Worm (Caenorhabditis elegans) whole organism, L4 larva: Measurements from ENCODE around the gene cfap-20.

ENCODE experiments used
- Y105C5A.15 ChIP-seq: fragments of 200-800 bp; sonication (Bioruptor generic); IDR thresholded peaks from 2 replicates; pipeline ENCODE4 v1.3.6; 2022; ENCODE audit warnings: missing genetic modification characterization, missing compliant biosample characterization
- Y5F2A.4 ChIP-seq: fragments of 200-800 bp; sonication (Bioruptor generic); optimal IDR thresholded peaks from 2 replicates; lab custom pipeline; 2018; ENCODE audit warnings: mild to moderate bottlenecking, missing genetic modification characterization, missing compliant biosample characterization
- aha-1 ChIP-seq: fragments of 150-350 bp; peaks from one replicate; lab custom pipeline; 2014; ENCODE audit warnings: missing biosample characterization, missing genetic modification characterization
- arid-1 ChIP-seq: fragments of 200-800 bp; sonication (Bioruptor generic); conservative IDR thresholded peaks from 2 replicates; pipeline ENCODE4 v1.3.6; 2022; ENCODE audit warnings: missing genetic modification reagents, missing genetic modification characterization, missing compliant biosample characterization
- attf-4 ChIP-seq: sonication (generic microtip); optimal IDR thresholded peaks from 3 replicates; lab custom pipeline; 2017; ENCODE audit warnings: missing biosample characterization, missing genetic modification characterization
- ceh-28 ChIP-seq: fragments of 150-350 bp; optimal IDR thresholded peaks from 2 replicates; lab custom pipeline; 2014; ENCODE audit warnings: missing biosample characterization, missing genetic modification reagents, missing genetic modification characterization
- ceh-32 ChIP-seq: sonication (generic microtip); optimal IDR thresholded peaks from 2 replicates; lab custom pipeline; 2016; ENCODE audit warnings: mild to moderate bottlenecking, missing genetic modification characterization, missing compliant biosample characterization; ENCODE audit not compliant: poor library complexity
- ceh-44 ChIP-seq: fragments of 200-800 bp; sonication (Bioruptor generic); IDR thresholded peaks from 2 replicates; pipeline ENCODE4 v1.3.6; 2022; ENCODE audit warnings: missing genetic modification reagents, missing genetic modification characterization, missing compliant biosample characterization
- ctbp-1 ChIP-seq: fragments of 200-800 bp; sonication (Bioruptor generic); IDR thresholded peaks from 2 replicates; pipeline ENCODE4 v1.3.6; 2022; ENCODE audit warnings: missing genetic modification reagents, missing genetic modification characterization, missing compliant biosample characterization
- dmd-8 ChIP-seq: fragments of 200-800 bp; sonication (Bioruptor generic); IDR thresholded peaks from 2 replicates; pipeline ENCODE4 v1.3.6; 2022; ENCODE audit warnings: missing genetic modification characterization, missing compliant biosample characterization
- duxl-1 ChIP-seq: sonication (generic microtip); optimal IDR thresholded peaks from 2 replicates; lab custom pipeline; 2016; ENCODE audit warnings: mild to moderate bottlenecking, missing genetic modification characterization, moderate library complexity, missing compliant biosample characterization; ENCODE audit not compliant: poor library complexity
- egl-43 ChIP-seq: fragments of 200-800 bp; sonication (Bioruptor generic); IDR thresholded peaks from 2 replicates; pipeline ENCODE4 v1.3.6; 2022; ENCODE audit warnings: missing genetic modification reagents, missing genetic modification characterization, missing compliant biosample characterization
- gei-8 ChIP-seq: fragments of 200-800 bp; sonication (Bioruptor generic); optimal IDR thresholded peaks from 2 replicates; lab custom pipeline; 2018; ENCODE audit warnings: mild to moderate bottlenecking, missing genetic modification characterization, missing compliant biosample characterization
- hif-1 ChIP-seq, 2 experiments: sonication (generic microtip); optimal IDR thresholded peaks; 2 replicates each; lab custom pipeline; 2016 to 2017; ENCODE audit warnings: missing compliant biosample characterization in 2 of 2, missing genetic modification characterization in 2 of 2, missing genetic modification reagents in 2 of 2, missing genotype in 2 of 2, mild to moderate bottlenecking in 1 of 2
- hlh-30 ChIP-seq: sonication (generic microtip); optimal IDR thresholded peaks from 2 replicates; lab custom pipeline; 2017; ENCODE audit warnings: antibody characterized with exemption, mild to moderate bottlenecking, missing genetic modification characterization, missing compliant biosample characterization; ENCODE audit not compliant: insufficient read depth
- lin-38 ChIP-seq: fragments of 200-800 bp; sonication (Bioruptor generic); IDR thresholded peaks from 2 replicates; pipeline ENCODE4 v1.3.6; 2022; ENCODE audit warnings: missing genetic modification reagents, missing genetic modification characterization, missing compliant biosample characterization
- lir-3 ChIP-seq: sonication (generic microtip); optimal IDR thresholded peaks from 2 replicates; lab custom pipeline; 2016; ENCODE audit warnings: mild to moderate bottlenecking, missing genetic modification characterization, missing compliant biosample characterization
- lsy-2 ChIP-seq, 2 experiments: fragments of 150-350 bp in 1 of 2; sonication (generic microtip) in 1 of 2; optimal IDR thresholded peaks; 2 replicates each; lab custom pipeline; 2014 to 2017; ENCODE audit warnings: missing biosample characterization in 2 of 2, missing genetic modification characterization in 2 of 2
- mdl-1 ChIP-seq, 2 experiments: fragments of 150-350 bp in 1 of 2; sonication (generic microtip) in 1 of 2; optimal IDR thresholded peaks; 2 replicates each; lab custom pipeline; 2014 to 2017; ENCODE audit warnings: missing biosample characterization in 2 of 2, missing genetic modification characterization in 2 of 2
- mep-1 ChIP-seq: fragments of 150-350 bp; sonication (generic microtip); optimal IDR thresholded peaks from 3 replicates; lab custom pipeline; 2014; ENCODE audit warnings: missing biosample characterization, missing genetic modification characterization
- mxl-2 ChIP-seq: fragments of 200-800 bp; sonication (Bioruptor generic); conservative IDR thresholded peaks from 2 replicates; pipeline ENCODE4 v1.3.6; 2022; ENCODE audit warnings: missing genetic modification reagents, missing genetic modification characterization, missing compliant biosample characterization
- nhr-111 ChIP-seq: fragments of 200-800 bp; sonication (Bioruptor generic); optimal IDR thresholded peaks from 2 replicates; lab custom pipeline; 2018; ENCODE audit warnings: mild to moderate bottlenecking, missing genetic modification characterization, missing compliant biosample characterization
- nhr-25 ChIP-seq: sonication (generic microtip); optimal IDR thresholded peaks from 2 replicates; lab custom pipeline; 2017; ENCODE audit warnings: missing genetic modification characterization, mild to moderate bottlenecking, missing compliant biosample characterization, antibody characterized with exemption, moderate library complexity, borderline replicate concordance; ENCODE audit not compliant: insufficient read depth
- nhr-28 ChIP-seq: fragments of 150-350 bp; optimal IDR thresholded peaks from 2 replicates; lab custom pipeline; 2014; ENCODE audit warnings: missing biosample characterization, missing genetic modification characterization
- nhr-48 ChIP-seq: sonication (generic microtip); optimal IDR thresholded peaks from 2 replicates; lab custom pipeline; 2016; ENCODE audit warnings: mild to moderate bottlenecking, missing genetic modification characterization, missing compliant biosample characterization
- pqm-1 ChIP-seq: sonication (generic microtip); optimal IDR thresholded peaks from 2 replicates; lab custom pipeline; 2017; ENCODE audit warnings: missing biosample characterization, missing genetic modification characterization
- set-16 ChIP-seq: fragments of 200-800 bp; sonication (Bioruptor generic); IDR thresholded peaks from 2 replicates; pipeline ENCODE4 v1.3.6; 2022; ENCODE audit warnings: missing genetic modification reagents, missing genetic modification characterization, missing compliant biosample characterization
- snpc-4 ChIP-seq: fragments of 150-350 bp; optimal IDR thresholded peaks from 2 replicates; lab custom pipeline; 2014; ENCODE audit warnings: missing biosample characterization, missing genetic modification characterization
- spr-3 ChIP-seq: fragments of 200-800 bp; sonication (Bioruptor generic); optimal IDR thresholded peaks from 2 replicates; lab custom pipeline; 2018; ENCODE audit warnings: mild to moderate bottlenecking, missing genetic modification characterization, missing compliant biosample characterization
- unc-130 ChIP-seq: sonication (generic microtip); optimal IDR thresholded peaks from 2 replicates; lab custom pipeline; 2016; ENCODE audit warnings: missing genetic modification reagents, missing genetic modification characterization, missing compliant biosample characterization
- unc-62 ChIP-seq, 3 experiments: fragments of 150-350 bp in 1 of 3; sonication (generic microtip); optimal IDR thresholded peaks in 2 of 3; peaks in 1 of 3; 1 replicate in 1 of 3; 2 replicates in 2 of 3; lab custom pipeline; 2014 to 2017; ENCODE audit warnings: missing biosample characterization in 3 of 3, missing genetic modification characterization in 3 of 3, missing genetic modification reagents in 3 of 3, missing genotype in 1 of 3
- zip-11 ChIP-seq: fragments of 200-800 bp; sonication (Bioruptor generic); IDR thresholded peaks from 2 replicates; pipeline ENCODE4 v1.3.6; 2022; ENCODE audit warnings: missing genetic modification characterization, missing compliant biosample characterization
- ztf-7 ChIP-seq: fragments of 150-350 bp; optimal IDR thresholded peaks from 2 replicates; lab custom pipeline; 2014; ENCODE audit warnings: missing biosample characterization, missing genetic modification characterization

Gene cfap-20

DNA sequence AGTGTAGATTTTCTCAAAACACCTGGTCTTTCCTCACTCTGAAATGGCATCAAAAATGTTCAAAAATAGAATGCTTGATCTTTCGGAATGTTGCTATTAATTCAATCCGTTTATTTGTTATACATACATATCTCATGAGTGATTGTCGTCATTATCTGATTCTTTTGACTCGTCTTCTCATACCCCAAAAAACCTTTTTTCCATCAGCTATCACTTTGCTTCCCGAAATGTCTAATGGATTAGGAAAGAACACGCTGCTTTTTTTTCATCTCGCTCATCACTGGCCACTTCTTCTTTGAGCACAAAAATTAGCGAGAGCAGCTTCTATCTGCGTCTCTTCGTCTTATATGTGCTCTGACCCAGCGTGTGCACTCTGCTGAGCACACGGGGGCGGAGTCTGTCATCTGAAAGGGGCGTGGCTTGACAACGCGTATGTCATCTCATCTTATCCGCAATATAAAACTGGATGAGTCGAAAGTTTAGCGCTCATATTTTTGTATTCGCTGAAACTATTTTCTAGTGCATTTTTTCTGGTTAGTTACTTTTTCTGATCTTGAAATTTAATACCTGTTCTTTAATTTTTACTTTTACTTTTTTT is 27.6 kb upstream of the cfap-20 start:
- TF ChIP-seq ceh-32 (tag; lab: Kevin White, UChicago) = no peak
- peak; percentile 58 for TF ChIP-seq aha-1 (tag; lab: Kevin White, UChicago)

DNA sequence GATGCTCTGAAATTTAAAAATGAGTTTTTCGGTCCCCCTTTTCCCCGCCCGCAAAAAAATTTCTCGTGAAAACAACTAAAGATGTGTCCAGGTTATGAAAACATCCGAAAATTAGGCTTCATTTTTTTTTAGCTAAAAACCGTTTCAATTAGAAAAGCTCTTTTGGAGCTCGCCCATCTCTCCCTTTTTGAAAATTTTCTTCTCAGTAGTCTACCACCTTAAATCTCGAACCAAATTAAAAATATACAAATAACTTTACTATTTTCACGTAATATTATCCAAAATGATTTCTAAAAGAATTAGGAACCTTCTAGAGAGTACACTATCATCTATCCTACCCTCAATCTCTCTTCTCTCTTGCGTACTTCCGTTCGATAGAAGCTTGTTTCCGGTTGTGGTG is 25.0 kb upstream of the cfap-20 start:
- no peak for TF ChIP-seq nhr-25
- peak; percentile 72 for TF ChIP-seq aha-1 (tag; lab: Kevin White, UChicago)
- peak in 1 of 2 experiments; percentile 65 for TF ChIP-seq unc-62 (GFP tag; optimal IDR thresholded peaks at IDR 0.05 in 1 of 2; lab: Kevin White, UChicago)
- TF ChIP-seq unc-62 (tag; optimal IDR thresholded peaks at IDR 0.05; lab: Kevin White, UChicago) = no peak

ce11 chrIII:3560235-3560634 is 22.9 kb upstream of the cfap-20 start:
- TF ChIP-seq Y105C5A.15 (GFP tag; lab: Robert Waterston, UW) = no peak
- peak in 1 of 2 experiments; percentile 31 for TF ChIP-seq lsy-2 (tag; optimal IDR thresholded peaks at IDR 0.05; lab: Kevin White, UChicago)
- peak in 1 of 2 experiments; percentile 13 for TF ChIP-seq mdl-1 (tag; optimal IDR thresholded peaks at IDR 0.05; lab: Kevin White, UChicago)

ce11 chrIII:3553349-3553748 is 16.0 kb upstream of the cfap-20 start, which contains the start of gene C54C6.4:
C54C6.4 (plus strand) TSS chrIII:3553649.
- TF ChIP-seq hif-1 (tag; optimal IDR thresholded peaks at IDR 0.05; lab: Kevin White, UChicago) = no peak

DNA sequence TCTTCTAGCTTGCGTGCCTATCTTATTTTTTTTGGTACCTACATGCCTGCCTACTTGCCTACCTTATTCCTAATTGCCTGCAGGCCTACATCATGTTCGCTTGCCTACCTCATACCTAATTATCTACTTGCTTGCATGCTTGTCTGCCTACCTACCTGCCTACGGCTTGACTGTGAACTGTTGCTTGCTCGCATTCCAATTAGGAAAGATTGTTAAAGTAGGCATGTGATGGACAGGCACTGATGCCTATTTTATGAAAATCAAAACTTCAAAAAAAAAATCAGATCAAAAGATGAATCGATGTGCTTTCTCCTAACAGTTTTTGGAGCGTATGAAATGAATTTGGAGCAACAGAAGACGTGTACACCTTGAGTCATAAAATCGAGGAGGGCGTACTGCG is 13.1 kb upstream of the cfap-20 start:
- TF ChIP-seq set-16 (GFP tag; lab: Robert Waterston, UW) (no peak), arid-1 (GFP tag; lab: Robert Waterston, UW) (no peak), aha-1 (tag; lab: Kevin White, UChicago) (peak; percentile 84)

DNA sequence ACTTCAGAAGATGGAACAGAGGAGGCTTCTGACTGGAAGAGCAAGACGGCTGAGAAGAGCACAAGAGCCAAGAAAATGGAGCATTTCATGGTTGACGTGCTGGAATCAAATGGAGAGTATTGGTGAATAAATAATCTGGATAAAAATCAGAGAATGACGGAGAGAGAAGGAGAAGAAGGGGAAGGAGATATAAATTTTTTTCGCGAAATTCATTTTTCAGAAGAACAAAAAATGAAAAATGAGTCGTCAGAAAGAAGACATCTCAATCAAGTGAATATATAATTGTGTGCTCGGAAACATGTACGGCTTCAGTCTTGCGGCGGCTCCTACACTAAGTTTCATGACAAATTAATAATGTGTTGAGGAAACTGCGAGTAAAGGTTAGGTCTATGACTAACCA is 12.4 kb upstream of the cfap-20 start, which contains the start of gene C54C6.5:
Gene C54C6.5, minus strand, starts transcription at position 101 of the 400 bp plus-strand sequence.
- TF ChIP-seq lir-3 (no peak), snpc-4 (tag; lab: Kevin White, UChicago) (no peak), egl-43 (GFP tag; lab: Robert Waterston, UW) (no peak), duxl-1 (tag; lab: Kevin White, UChicago) (no peak)

DNA sequence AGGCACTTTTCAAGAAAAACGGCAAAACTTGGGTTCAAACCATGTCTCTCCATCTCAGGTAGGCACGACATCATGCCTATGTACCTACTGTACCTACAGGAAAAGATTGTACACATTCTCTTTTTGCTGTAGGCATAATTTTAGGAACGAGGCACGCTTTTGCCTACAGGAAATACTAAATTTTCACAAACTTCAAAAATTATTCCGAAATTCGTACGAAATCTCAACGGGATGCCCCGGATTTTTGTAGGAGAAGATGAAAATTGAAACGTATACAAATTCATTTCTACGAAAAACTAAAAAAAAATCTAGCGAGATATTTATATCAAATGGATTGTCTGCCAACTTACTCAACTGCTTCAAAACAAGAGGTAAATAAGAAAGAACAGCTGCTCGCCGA is 10.7 kb upstream of the cfap-20 start, which contains the start of gene C54C6.11:
Gene C54C6.11, plus strand, starts transcription at position 301 of the 400 bp plus-strand sequence.
- TF ChIP-seq unc-130 (GFP tag; lab: Kevin White, UChicago) (no peak), unc-62 (GFP tag; optimal IDR thresholded peaks at IDR 0.05 in 1 of 2; lab: Kevin White, UChicago) (peak in 1 of 2 experiments; percentile 51), unc-62 (tag; optimal IDR thresholded peaks at IDR 0.05; lab: Kevin White, UChicago) (no peak)

DNA sequence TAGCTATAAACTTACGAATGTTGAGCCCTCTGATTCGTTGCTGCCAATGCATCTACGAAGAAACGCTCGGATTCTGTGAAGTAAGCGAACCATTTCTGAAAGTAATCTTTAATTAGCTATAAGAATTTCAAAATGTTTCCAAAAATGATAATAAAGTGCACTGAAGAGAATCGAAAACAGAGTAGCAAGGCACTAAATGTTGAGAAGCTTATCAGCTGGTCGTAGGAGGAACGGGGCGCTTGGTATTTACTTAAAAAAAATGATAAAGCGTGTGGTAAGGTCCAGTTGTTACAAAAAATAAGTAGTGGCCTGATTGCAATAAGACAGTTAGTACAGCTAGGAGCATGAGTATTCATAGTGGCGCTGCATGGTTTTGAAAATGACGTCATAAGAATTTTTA is 9.0 kb upstream of the cfap-20 start, which contains the start of gene C54C6.7:
Gene C54C6.7, minus strand, starts transcription at position 101 of the 400 bp plus-strand sequence.
- TF ChIP-seq mep-1 (no peak), pqm-1 (peak; percentile 60), egl-43 (GFP tag; lab: Robert Waterston, UW) (no peak), ceh-44 (GFP tag; lab: Robert Waterston, UW) (no peak), nhr-48 (no peak), nhr-111 (GFP tag; lab: Kevin White, UChicago) (no peak), mxl-2 (GFP tag; lab: Robert Waterston, UW) (no peak), ctbp-1 (GFP tag; lab: Robert Waterston, UW) (no peak), gei-8 (GFP tag; lab: Kevin White, UChicago) (no peak), attf-4 (no peak), hif-1 (tag; optimal IDR thresholded peaks at IDR 0.05; lab: Kevin White, UChicago) (no peak), ztf-7 (tag; lab: Kevin White, UChicago) (no peak), snpc-4 (tag; lab: Kevin White, UChicago) (no peak), dmd-8 (GFP tag; lab: Robert Waterston, UW) (no peak), nhr-28 (tag; lab: Kevin White, UChicago) (peak; percentile 21), lsy-2 (tag; optimal IDR thresholded peaks at IDR 0.05; lab: Kevin White, UChicago) (no peak), ceh-28 (no peak), zip-11 (GFP tag; lab: Robert Waterston, UW) (no peak), lir-3 (no peak), spr-3 (GFP tag; lab: Kevin White, UChicago) (no peak), Y5F2A.4 (GFP tag; lab: Kevin White, UChicago) (no peak), hlh-30 (tag; lab: Kevin White, UChicago) (no peak), lin-38 (GFP tag; lab: Robert Waterston, UW) (no peak)
